Worm (Caenorhabditis elegans) whole organism, early embryonic: ENCODE measurements around the gene srsx-11.

Source experiments
- B0310.2 ChIP-seq: sonication (generic microtip); optimal IDR thresholded peaks from 2 replicates; lab custom pipeline; 2016; ENCODE audit warnings: mild to moderate bottlenecking, missing genetic modification characterization, missing compliant biosample characterization
- F13C5.2 ChIP-seq: sonication (generic microtip); optimal IDR thresholded peaks from 2 replicates; lab custom pipeline; 2017; ENCODE audit warnings: mild to moderate bottlenecking, missing genetic modification characterization, inconsistent platforms, missing compliant biosample characterization
- aly-1 ChIP-seq: sonication (generic microtip); optimal IDR thresholded peaks from 2 replicates; lab custom pipeline; 2016; ENCODE audit warnings: missing genetic modification characterization, missing compliant biosample characterization
- ama-1 ChIP-seq: fragments of 150-350 bp; optimal IDR thresholded peaks from 2 replicates; lab custom pipeline; 2014
- ceh-13 ChIP-seq: fragments of 200-800 bp; sonication (Bioruptor generic); optimal IDR thresholded peaks from 2 replicates; lab custom pipeline; 2018; ENCODE audit warnings: mild to moderate bottlenecking, missing genetic modification characterization, missing compliant biosample characterization
- ceh-36 ChIP-seq: sonication (generic microtip); optimal IDR thresholded peaks from 2 replicates; lab custom pipeline; 2016; ENCODE audit warnings: missing genetic modification characterization, inconsistent platforms, missing compliant biosample characterization
- ets-7 ChIP-seq: sonication (generic microtip); optimal IDR thresholded peaks from 2 replicates; lab custom pipeline; 2016; ENCODE audit warnings: missing genotype, missing genetic modification characterization, missing compliant biosample characterization
- flt-1 ChIP-seq: fragments of 200-800 bp; sonication (Bioruptor generic); IDR thresholded peaks from 2 replicates; pipeline ENCODE4 v1.3.6; 2022; ENCODE audit warnings: missing genetic modification characterization, missing compliant biosample characterization
- hmbx-1 ChIP-seq: sonication (generic microtip); optimal IDR thresholded peaks from 2 replicates; lab custom pipeline; 2016; ENCODE audit warnings: mild to moderate bottlenecking, missing genetic modification characterization, missing compliant biosample characterization
- hmg-4 ChIP-seq: fragments of 200-800 bp; sonication (Bioruptor generic); optimal IDR thresholded peaks from 2 replicates; lab custom pipeline; 2018; ENCODE audit warnings: mild to moderate bottlenecking, missing genetic modification characterization, missing compliant biosample characterization
- hnd-1 ChIP-seq: sonication (generic microtip); optimal IDR thresholded peaks from 2 replicates; lab custom pipeline; 2016; ENCODE audit warnings: missing genetic modification characterization, missing compliant biosample characterization
- pes-1 ChIP-seq: fragments of 200-800 bp; sonication (Bioruptor generic); IDR thresholded peaks from 2 replicates; pipeline ENCODE4 v1.3.6; 2022; ENCODE audit warnings: missing genetic modification reagents, missing genetic modification characterization, missing compliant biosample characterization
- scrt-1 ChIP-seq: fragments of 200-800 bp; sonication (Bioruptor generic); IDR thresholded peaks from 2 replicates; pipeline ENCODE4 v1.3.6; 2022; ENCODE audit warnings: missing genetic modification characterization, missing compliant biosample characterization
- sea-1 ChIP-seq: fragments of 200-800 bp; sonication (Bioruptor generic); conservative IDR thresholded peaks from 2 replicates; pipeline ENCODE4 v1.3.6; 2022; ENCODE audit warnings: missing genetic modification characterization, missing compliant biosample characterization
- tbx-11 ChIP-seq: fragments of 200-800 bp; sonication (Bioruptor generic); IDR thresholded peaks from 2 replicates; pipeline ENCODE4 v1.3.6; 2022; ENCODE audit warnings: missing genetic modification characterization, missing compliant biosample characterization
- tbx-37 ChIP-seq: fragments of 200-800 bp; sonication (Bioruptor generic); conservative IDR thresholded peaks from 2 replicates; pipeline ENCODE4 v1.3.6; 2022; ENCODE audit warnings: missing genetic modification reagents, missing genetic modification characterization, missing compliant biosample characterization
- tra-4 ChIP-seq: sonication (generic microtip); optimal IDR thresholded peaks from 2 replicates; lab custom pipeline; 2017; ENCODE audit warnings: missing genetic modification characterization, missing compliant biosample characterization

Gene srsx-11

ce11 chrV:4979060-4979459 is at the start of gene srsx-11:
Gene srsx-11 (minus strand): TSS chrV:4979160.
- TF ChIP-seq ceh-13 (GFP tag; lab: Kevin White, UChicago) (no peak), pes-1 (GFP tag; lab: Robert Waterston, UW) (no peak), hmg-4 (GFP tag; lab: Kevin White, UChicago) (no peak), sea-1 (no peak), hnd-1 (no peak), scrt-1 (no peak), tbx-11 (no peak), hmbx-1 (no peak), ets-7 (no peak), ceh-36 (tag; lab: Kevin White, UChicago) (no peak)

DNA sequence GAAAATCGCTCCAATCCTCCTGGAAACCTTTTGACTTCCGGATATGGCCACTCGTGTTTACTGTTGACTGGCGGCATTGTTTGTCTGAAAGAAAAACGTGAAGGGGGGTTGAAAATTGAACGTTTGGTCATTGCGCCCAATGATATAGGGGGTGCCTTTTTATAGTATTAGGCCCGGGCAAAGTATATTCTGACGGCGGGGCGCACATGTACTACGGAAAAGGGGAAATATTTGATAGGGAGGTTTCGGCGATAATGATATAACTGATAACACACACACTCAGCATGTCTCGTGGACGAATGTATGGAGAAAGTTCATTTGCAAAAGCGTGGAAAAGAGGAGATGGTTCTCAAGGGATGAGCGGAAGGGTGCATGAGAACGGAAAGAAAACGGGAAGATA is 48.7 kb upstream of the srsx-11 start, which contains the start of gene cpt-4:
TSS of gene cpt-4 (minus strand) at position 84 of the 400 bp plus-strand sequence.
- TF ChIP-seq hmbx-1: no peak
- no peak for TF ChIP-seq sea-1
- TF ChIP-seq aly-1: no peak
- TF ChIP-seq F13C5.2 (tag; lab: Kevin White, UChicago): no peak
- TF ChIP-seq flt-1: no peak
- TF ChIP-seq pes-1 (GFP tag; lab: Robert Waterston, UW): no peak
- TF ChIP-seq hmg-4 (GFP tag; lab: Kevin White, UChicago): no peak
- no peak for TF ChIP-seq ama-1 (lab: Kevin White, UChicago)

DNA sequence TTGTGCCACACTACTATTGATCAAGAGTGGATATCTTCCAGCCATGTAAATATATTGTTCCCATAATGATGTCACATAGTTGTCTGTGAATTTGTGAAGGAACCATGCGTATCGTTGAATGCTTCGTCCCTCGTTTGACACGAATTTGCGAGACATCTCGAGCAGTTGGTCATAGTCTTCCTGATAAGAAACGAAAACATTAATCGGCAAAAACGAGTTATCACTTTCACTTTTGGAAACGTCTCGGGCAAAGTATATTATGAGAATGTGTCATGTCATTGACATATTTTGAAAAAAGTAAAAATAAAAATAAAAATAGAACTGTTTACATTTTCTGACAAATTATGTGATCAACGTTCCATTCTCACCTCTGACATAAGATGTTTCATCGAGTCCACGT is 47.5 kb upstream of the srsx-11 start:
- TF ChIP-seq hmg-4 (GFP tag; lab: Kevin White, UChicago) (no peak), ceh-36 (tag; lab: Kevin White, UChicago) (no peak), pes-1 (GFP tag; lab: Robert Waterston, UW) (no peak), F13C5.2 (tag; lab: Kevin White, UChicago) (no peak), tra-4 (tag; lab: Kevin White, UChicago) (no peak), hmbx-1 (no peak), ceh-13 (GFP tag; lab: Kevin White, UChicago) (no peak), tbx-11 (no peak)

ce11 chrV:5023355-5023754 is 44.4 kb upstream of the srsx-11 start:
- TF ChIP-seq sea-1: no peak
- peak; percentile 37 for TF ChIP-seq hmg-4 (GFP tag; lab: Kevin White, UChicago)
- no peak for TF ChIP-seq hmbx-1

DNA sequence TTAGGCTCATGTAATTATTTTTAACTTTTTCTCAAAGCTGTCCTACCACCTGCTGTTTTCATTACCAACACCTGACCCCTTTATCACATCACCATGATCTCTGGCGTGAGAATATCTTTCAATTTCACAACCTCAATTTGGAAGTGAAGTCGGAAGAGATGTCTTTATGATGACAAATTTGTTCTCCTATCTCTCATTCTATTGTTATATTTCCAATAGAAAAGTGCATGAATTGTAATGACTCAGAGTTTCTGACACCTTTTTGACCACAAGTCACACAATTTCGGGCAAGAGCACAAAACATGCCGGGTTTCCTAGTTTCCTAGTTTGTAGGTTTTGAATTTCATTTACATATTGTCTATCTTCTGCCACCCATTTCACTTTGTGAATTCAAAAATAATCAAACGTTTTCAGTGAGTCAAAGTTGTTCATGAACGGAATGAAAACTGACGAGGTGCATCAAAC is 39.9 kb upstream of the srsx-11 start, which contains the start of gene srr-4:
TSS of gene srr-4 (plus strand) at position 415 of the 465 bp plus-strand sequence.
- no peak for TF ChIP-seq flt-1
- no peak for TF ChIP-seq hmg-4 (GFP tag; lab: Kevin White, UChicago)
- TF ChIP-seq ama-1 (lab: Kevin White, UChicago): no peak
- TF ChIP-seq B0310.2 (tag; lab: Kevin White, UChicago): no peak
- TF ChIP-seq tbx-11: no peak
- no peak for TF ChIP-seq ceh-36 (tag; lab: Kevin White, UChicago)

ce11 chrV:5018067-5018466 is 39.1 kb upstream of the srsx-11 start:
- TF ChIP-seq flt-1 (no peak), pes-1 (GFP tag; lab: Robert Waterston, UW) (no peak), aly-1 (no peak), tbx-37 (no peak), hmg-4 (GFP tag; lab: Kevin White, UChicago) (no peak), ceh-36 (tag; lab: Kevin White, UChicago) (no peak), tra-4 (tag; lab: Kevin White, UChicago) (no peak), sea-1 (no peak), F13C5.2 (tag; lab: Kevin White, UChicago) (no peak), hnd-1 (no peak), hmbx-1 (no peak), B0310.2 (tag; lab: Kevin White, UChicago) (no peak), tbx-11 (no peak), ets-7 (no peak)

- TF ChIP-seq hmg-4 (GFP tag; lab: Kevin White, UChicago): no peak
Measured at ce11 chrV:5016728-5017127, 37.8 kb upstream of the srsx-11 start.

DNA sequence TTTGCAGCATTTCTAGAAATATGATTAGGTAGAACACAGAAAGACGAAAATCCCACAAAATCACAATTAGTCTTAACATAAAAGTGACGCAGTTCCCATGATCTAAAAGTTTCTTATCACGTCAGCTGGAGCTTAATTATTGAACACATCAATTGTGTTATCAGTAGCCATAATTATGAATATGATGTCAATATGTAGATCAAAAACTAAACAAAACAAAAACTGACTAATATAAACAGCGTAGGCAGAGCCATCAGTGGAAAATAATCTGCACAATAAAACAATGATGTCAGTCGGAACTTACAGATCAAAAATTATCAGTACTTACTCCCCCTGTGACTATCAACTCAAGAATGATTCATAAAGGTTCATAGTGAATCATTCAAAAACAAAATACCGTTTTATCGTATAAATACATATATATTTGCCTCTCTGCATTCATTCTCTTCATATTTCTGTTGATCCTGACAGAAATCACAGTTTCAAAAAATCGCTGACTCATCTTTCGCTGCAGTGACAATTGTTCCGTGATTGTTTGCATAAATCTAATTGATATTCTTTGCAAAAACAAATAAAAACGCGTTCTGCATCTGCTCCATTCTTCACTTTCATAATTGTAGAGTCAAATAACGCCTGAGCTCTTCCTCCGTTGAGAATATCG is 33.4 kb upstream of the srsx-11 start, which contains the start of gene srr-6:
TSS of gene srr-6 (plus strand) at position 611 of the 661 bp plus-strand sequence.
- TF ChIP-seq flt-1: no peak
- TF ChIP-seq ceh-36 (tag; lab: Kevin White, UChicago): no peak
- TF ChIP-seq B0310.2 (tag; lab: Kevin White, UChicago): no peak
- TF ChIP-seq hnd-1: no peak
- TF ChIP-seq tbx-37: no peak
- TF ChIP-seq ama-1 (lab: Kevin White, UChicago): no peak
- TF ChIP-seq aly-1: no peak
- no peak for TF ChIP-seq F13C5.2 (tag; lab: Kevin White, UChicago)
- TF ChIP-seq ceh-13 (GFP tag; lab: Kevin White, UChicago): no peak
- no peak for TF ChIP-seq tra-4 (tag; lab: Kevin White, UChicago)
- no peak for TF ChIP-seq tbx-11
- TF ChIP-seq sea-1: no peak
- TF ChIP-seq hmbx-1: no peak
- TF ChIP-seq ets-7: no peak
- no peak for TF ChIP-seq pes-1 (GFP tag; lab: Robert Waterston, UW)
- TF ChIP-seq hmg-4 (GFP tag; lab: Kevin White, UChicago): no peak
- no peak for TF ChIP-seq scrt-1

ce11 chrV:5001386-5001785 is 22.4 kb upstream of the srsx-11 start, which contains the start of gene srr-8:
Gene srr-8 (plus strand): TSS chrV:5001686.
- TF ChIP-seq hmg-4 (GFP tag; lab: Kevin White, UChicago) (no peak), sea-1 (no peak), F13C5.2 (tag; lab: Kevin White, UChicago) (no peak), tbx-11 (no peak), pes-1 (GFP tag; lab: Robert Waterston, UW) (no peak), B0310.2 (tag; lab: Kevin White, UChicago) (no peak), tbx-37 (no peak), ama-1 (lab: Kevin White, UChicago) (no peak), aly-1 (no peak), hmbx-1 (no peak), tra-4 (tag; lab: Kevin White, UChicago) (no peak), flt-1 (no peak), ceh-36 (tag; lab: Kevin White, UChicago) (no peak), ceh-13 (GFP tag; lab: Kevin White, UChicago) (no peak)
